Worm (Caenorhabditis elegans): ENCODE measurements around the gene ubc-26.

ubc-26 gene

DNA sequence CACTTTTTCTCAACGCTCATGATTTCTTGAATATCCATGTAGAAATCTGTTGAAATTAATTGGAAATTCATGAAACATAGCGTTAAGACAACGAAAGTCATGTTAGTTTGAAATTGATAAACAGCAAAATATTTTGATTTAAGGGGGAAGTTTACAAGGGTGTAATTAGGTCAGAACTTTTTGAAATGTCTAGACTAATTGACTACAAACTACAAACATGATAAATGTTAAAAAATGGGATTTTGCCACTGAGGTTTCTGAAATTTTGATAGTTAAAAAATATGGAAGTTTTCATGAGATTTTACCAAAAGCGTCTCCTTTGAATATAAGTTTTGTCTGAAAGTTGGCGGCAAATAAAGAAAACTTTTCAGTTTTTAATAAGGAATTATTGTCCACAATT, 37.7 kb upstream of the ubc-26 start, which contains the start of gene irld-65:
Gene irld-65, minus strand, starts transcription at position 101 of the 400 bp plus-strand sequence.
- no peak for TF ChIP-seq nfya-1 (tag; optimal IDR thresholded peaks at IDR 0.05; ENCODE audit: insufficient read depth)
- TF ChIP-seq unc-62 (GFP tag; optimal IDR thresholded peaks at IDR 0.05): no peak
- TF ChIP-seq mml-1 (tag; optimal IDR thresholded peaks at IDR 0.05): no peak
- no peak for TF ChIP-seq nhr-11 (tag; optimal IDR thresholded peaks at IDR 0.05)
- TF ChIP-seq skn-1 (tag; optimal IDR thresholded peaks at IDR 0.05): no peak
- TF ChIP-seq aly-2 (tag; optimal IDR thresholded peaks at IDR 0.05): no peak
- no peak for TF ChIP-seq sea-2 (GFP tag; optimal IDR thresholded peaks at IDR 0.05)
- no peak for TF ChIP-seq egl-5 (tag; optimal IDR thresholded peaks at IDR 0.05)
- TF ChIP-seq pha-4 (tag; optimal IDR thresholded peaks at IDR 0.05): no peak

DNA sequence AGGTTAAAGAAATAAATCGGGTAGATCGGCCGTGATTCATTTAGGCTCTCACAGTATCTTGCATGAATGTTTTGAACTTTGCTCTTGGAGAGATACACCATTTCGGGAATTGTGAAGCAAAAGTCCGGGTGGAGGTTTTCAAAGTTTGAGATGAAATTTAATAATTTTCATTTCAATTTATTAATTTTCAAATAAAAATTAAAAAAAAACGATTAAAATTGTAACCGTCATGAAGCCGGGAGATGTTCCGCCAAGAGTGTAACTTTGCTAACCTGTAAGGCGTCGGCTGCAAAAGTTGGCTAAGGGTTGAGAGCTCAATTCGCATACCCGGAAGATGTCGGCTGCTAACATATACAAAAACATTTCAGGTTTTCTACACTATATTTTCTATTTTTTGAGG, 34.2 kb upstream of the ubc-26 start, which contains the start of gene irld-67:
Gene irld-67, minus strand, starts transcription at position 101 of the 400 bp plus-strand sequence.
- TF ChIP-seq ZK546.5 (tag; optimal IDR thresholded peaks at IDR 0.05) (no peak), lin-39 (tag; optimal IDR thresholded peaks at IDR 0.05) (no peak), lin-15B (tag; optimal IDR thresholded peaks at IDR 0.05) (no peak), mml-1 (tag; optimal IDR thresholded peaks at IDR 0.05) (no peak), elt-2 (tag; optimal IDR thresholded peaks at IDR 0.05) (no peak), elt-3 (tag; optimal IDR thresholded peaks at IDR 0.05) (no peak), ztf-4 (tag; optimal IDR thresholded peaks at IDR 0.05) (no peak), nhr-28 (tag; optimal IDR thresholded peaks at IDR 0.05) (no peak), lsy-12 (tag; optimal IDR thresholded peaks at IDR 0.05) (no peak), ceh-28 (tag; optimal IDR thresholded peaks at IDR 0.05) (no peak), hmg-11 (tag; optimal IDR thresholded peaks at IDR 0.05) (no peak), nhr-77 (tag; optimal IDR thresholded peaks at IDR 0.05) (no peak), eor-1 (tag; optimal IDR thresholded peaks at IDR 0.05) (no peak), R02D3.7 (tag; optimal IDR thresholded peaks at IDR 0.05) (no peak)

DNA sequence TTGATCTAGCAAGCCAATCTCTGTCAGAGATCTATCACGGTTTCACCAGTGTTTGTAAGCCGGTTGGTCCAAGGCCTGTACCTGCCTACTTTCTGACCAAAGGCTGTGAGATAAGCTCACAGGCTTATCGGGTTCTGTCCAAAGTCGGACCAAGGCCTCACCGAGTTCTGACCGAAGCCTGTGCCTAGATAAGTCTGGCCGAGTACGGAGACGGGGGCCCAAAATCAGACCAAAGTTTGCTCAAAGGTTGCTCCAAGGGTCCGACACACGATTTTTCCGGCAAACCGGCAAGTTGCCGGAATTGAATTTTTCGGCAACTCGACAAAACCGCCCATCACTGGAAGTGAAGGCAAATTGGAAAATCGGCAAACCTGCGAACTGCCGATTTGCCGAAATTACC, 31.4 kb upstream of the ubc-26 start:
- no peak for TF ChIP-seq snpc-4 (tag; optimal IDR thresholded peaks at IDR 0.05)
- no peak for TF ChIP-seq nhr-76 (tag; optimal IDR thresholded peaks at IDR 0.05)
- no peak for TF ChIP-seq elt-3 (tag; optimal IDR thresholded peaks at IDR 0.05)
- no peak for TF ChIP-seq lin-15B (tag; optimal IDR thresholded peaks at IDR 0.05)
- no peak for TF ChIP-seq nhr-237 (tag; optimal IDR thresholded peaks at IDR 0.05)
- TF ChIP-seq ceh-28 (tag; optimal IDR thresholded peaks at IDR 0.05): no peak
- no peak for TF ChIP-seq nhr-28 (tag; optimal IDR thresholded peaks at IDR 0.05)
- TF ChIP-seq elt-2 (tag; optimal IDR thresholded peaks at IDR 0.05): no peak
- TF ChIP-seq nhr-77 (tag; optimal IDR thresholded peaks at IDR 0.05): no peak
- no peak for TF ChIP-seq ztf-4 (tag; optimal IDR thresholded peaks at IDR 0.05)
- TF ChIP-seq pqm-1 (tag; optimal IDR thresholded peaks at IDR 0.05): no peak
- TF ChIP-seq nhr-67 (tag; optimal IDR thresholded peaks at IDR 0.05): no peak
- no peak for TF ChIP-seq nhr-23 (tag; optimal IDR thresholded peaks at IDR 0.05)
- no peak for TF ChIP-seq tbx-2 (tag; optimal IDR thresholded peaks at IDR 0.05)
- TF ChIP-seq eor-1 (tag; optimal IDR thresholded peaks at IDR 0.05): no peak
- no peak for TF ChIP-seq sea-2 (GFP tag; optimal IDR thresholded peaks at IDR 0.05)
- TF ChIP-seq R02D3.7 (tag; optimal IDR thresholded peaks at IDR 0.05): no peak
- no peak for TF ChIP-seq hmg-11 (tag; optimal IDR thresholded peaks at IDR 0.05)
- no peak for TF ChIP-seq lin-39 (tag; optimal IDR thresholded peaks at IDR 0.05)

DNA sequence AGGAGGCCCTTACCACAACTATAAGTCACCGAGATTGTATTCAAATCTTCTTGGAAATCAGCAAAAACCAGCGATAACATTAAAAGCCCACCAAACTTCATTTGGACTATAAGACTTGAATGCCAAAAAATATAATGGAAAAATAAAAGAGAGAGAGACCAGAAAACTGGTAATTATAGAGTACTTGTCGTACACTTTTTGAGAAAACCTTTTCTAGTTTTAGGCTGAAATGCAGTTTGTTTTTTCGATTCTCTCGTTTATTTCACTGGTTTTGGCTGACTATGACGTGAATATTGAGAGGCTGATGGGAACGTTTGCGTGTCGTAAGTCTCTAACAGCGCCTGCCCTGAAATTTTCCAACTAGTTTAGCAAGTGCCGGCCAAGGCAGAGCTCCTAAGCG, 30.4 kb upstream of the ubc-26 start, which contains the start of the genes irld-64 and irld-63:
Gene irld-64, minus strand, starts transcription at position 101 of the 400 bp plus-strand sequence.
Gene irld-63, plus strand, starts transcription at position 230 of the 400 bp plus-strand sequence.
- TF ChIP-seq lsy-12 (tag; optimal IDR thresholded peaks at IDR 0.05) (no peak), lin-39 (tag; optimal IDR thresholded peaks at IDR 0.05) (no peak), aly-2 (tag; optimal IDR thresholded peaks at IDR 0.05) (no peak), daf-12 (tag; optimal IDR thresholded peaks at IDR 0.05) (no peak), pqm-1 (tag; optimal IDR thresholded peaks at IDR 0.05) (no peak), fos-1 (tag; optimal IDR thresholded peaks at IDR 0.05) (no peak), ZK546.5 (tag; optimal IDR thresholded peaks at IDR 0.05) (no peak), nhr-77 (tag; optimal IDR thresholded peaks at IDR 0.05) (no peak), ceh-28 (tag; optimal IDR thresholded peaks at IDR 0.05) (no peak), nhr-25 (tag; optimal IDR thresholded peaks at IDR 0.05) (no peak)

- no peak for TF ChIP-seq elt-2 (tag; optimal IDR thresholded peaks at IDR 0.05)
- TF ChIP-seq elt-1 (tag; optimal IDR thresholded peaks at IDR 0.05): no peak
- no peak for TF ChIP-seq egl-27 (tag; optimal IDR thresholded peaks at IDR 0.05)
- TF ChIP-seq ceh-16 (tag; optimal IDR thresholded peaks at IDR 0.05): no peak
- TF ChIP-seq eor-1 (tag; optimal IDR thresholded peaks at IDR 0.05): no peak
- TF ChIP-seq nhr-28 (tag; optimal IDR thresholded peaks at IDR 0.05): no peak
- TF ChIP-seq ztf-4 (tag; optimal IDR thresholded peaks at IDR 0.05): no peak
- no peak for TF ChIP-seq fkh-10 (GFP tag; optimal IDR thresholded peaks at IDR 0.05)
- TF ChIP-seq egl-5 (tag; optimal IDR thresholded peaks at IDR 0.05): no peak
- TF ChIP-seq snpc-4 (tag; optimal IDR thresholded peaks at IDR 0.05): no peak
- TF ChIP-seq ama-1 (optimal IDR thresholded peaks at IDR 0.05): no peak
- no peak for TF ChIP-seq lin-39 (tag; optimal IDR thresholded peaks at IDR 0.05)
- TF ChIP-seq daf-12 (tag; optimal IDR thresholded peaks at IDR 0.05): no peak
- no peak for TF ChIP-seq R02D3.7 (tag; optimal IDR thresholded peaks at IDR 0.05)
- TF ChIP-seq unc-62 (GFP tag; optimal IDR thresholded peaks at IDR 0.05): no peak
- no peak for TF ChIP-seq nhr-11 (tag; optimal IDR thresholded peaks at IDR 0.05)
Observed at ce11 chrII:2929846-2930245, 29.7 kb upstream of the ubc-26 start.

All from whole organism, L3 larva.